Worm (Caenorhabditis elegans) whole organism, young adult: Measurements from ENCODE around the gene K09C4.2.
A peak's percentile ranks its signal among the peaks of the same experiment; 100 is the strongest.

ENCODE experiments used
- B0019.2 ChIP-seq: fragments of 200-800 bp; sonication (Bioruptor generic); conservative IDR thresholded peaks from 2 replicates; pipeline ENCODE4 v1.3.6; 2022; ENCODE audit warnings: missing genetic modification reagents, missing genetic modification characterization, missing compliant biosample characterization
- B0261.1 ChIP-seq: sonication (generic microtip); optimal IDR thresholded peaks from 2 replicates; lab custom pipeline; 2016; ENCODE audit warnings: mild to moderate bottlenecking, missing genetic modification characterization, moderate library complexity, missing compliant biosample characterization
- B0336.3 ChIP-seq: fragments of 200-800 bp; sonication (Bioruptor generic); IDR thresholded peaks from 2 replicates; pipeline ENCODE4 v1.3.6; 2022; ENCODE audit warnings: missing genetic modification characterization, missing compliant biosample characterization
- C17E4.6 ChIP-seq: fragments of 200-800 bp; sonication (Bioruptor generic); IDR thresholded peaks from 2 replicates; pipeline ENCODE4 v1.3.6; 2022; ENCODE audit warnings: missing genetic modification reagents, missing genetic modification characterization, missing compliant biosample characterization
- F23B12.7 ChIP-seq: sonication (generic microtip); optimal IDR thresholded peaks from 2 replicates; lab custom pipeline; 2017; ENCODE audit warnings: missing genetic modification characterization, mild to moderate bottlenecking, missing compliant biosample characterization, antibody characterized with exemption, moderate library complexity; ENCODE audit not compliant: insufficient read depth
- F37B4.10 ChIP-seq: fragments of 200-800 bp; sonication (Bioruptor generic); IDR thresholded peaks from 2 replicates; pipeline ENCODE4 v1.3.6; 2022; ENCODE audit warnings: missing genetic modification characterization, missing compliant biosample characterization
- F52B5.7 ChIP-seq: sonication (generic microtip); optimal IDR thresholded peaks from 2 replicates; lab custom pipeline; 2016; ENCODE audit warnings: mild to moderate bottlenecking, missing genetic modification characterization, missing compliant biosample characterization
- K11D2.4 ChIP-seq: fragments of 200-800 bp; sonication (Bioruptor generic); IDR thresholded peaks from 2 replicates; pipeline ENCODE4 v1.3.6; 2022; ENCODE audit warnings: missing genetic modification reagents, missing genetic modification characterization, missing compliant biosample characterization
- K12H6.12 ChIP-seq: fragments of 200-800 bp; sonication (Bioruptor generic); optimal IDR thresholded peaks from 2 replicates; lab custom pipeline; 2018; ENCODE audit warnings: mild to moderate bottlenecking, missing genetic modification characterization, missing compliant biosample characterization
- T07F8.4 ChIP-seq: sonication (generic microtip); optimal IDR thresholded peaks from 2 replicates; lab custom pipeline; 2016; ENCODE audit warnings: mild to moderate bottlenecking, missing genetic modification characterization, moderate library complexity, missing compliant biosample characterization
- Y67H2A.10 ChIP-seq: fragments of 200-800 bp; sonication (Bioruptor generic); conservative IDR thresholded peaks from 2 replicates; pipeline ENCODE4 v1.3.6; 2022; ENCODE audit warnings: missing genetic modification reagents, missing genetic modification characterization, missing compliant biosample characterization
- Y79H2A.3 ChIP-seq: fragments of 200-800 bp; sonication (Bioruptor generic); conservative IDR thresholded peaks from 2 replicates; pipeline ENCODE4 v1.3.6; 2022; ENCODE audit warnings: missing genetic modification reagents, missing genetic modification characterization, missing compliant biosample characterization
- ZK185.1 ChIP-seq: sonication (generic microtip); optimal IDR thresholded peaks from 2 replicates; lab custom pipeline; 2016; ENCODE audit warnings: mild to moderate bottlenecking, missing genetic modification characterization, missing compliant biosample characterization; ENCODE audit not compliant: poor library complexity, severe bottlenecking
- akir-1 ChIP-seq: fragments of 200-800 bp; sonication (Bioruptor generic); optimal IDR thresholded peaks from 2 replicates; lab custom pipeline; 2018; ENCODE audit warnings: mild to moderate bottlenecking, missing genetic modification characterization, moderate library complexity, missing compliant biosample characterization
- atf-7 ChIP-seq: sonication (generic microtip); optimal IDR thresholded peaks from 2 replicates; lab custom pipeline; 2017; ENCODE audit warnings: mild to moderate bottlenecking, missing genetic modification characterization, missing compliant biosample characterization
- attf-5 ChIP-seq: fragments of 200-800 bp; sonication (Bioruptor generic); optimal IDR thresholded peaks from 2 replicates; lab custom pipeline; 2018; ENCODE audit warnings: mild to moderate bottlenecking, missing genetic modification characterization, missing compliant biosample characterization
- bed-2 ChIP-seq: fragments of 200-800 bp; sonication (Bioruptor generic); IDR thresholded peaks from 2 replicates; pipeline ENCODE4 v1.3.6; 2022; ENCODE audit warnings: missing genetic modification reagents, missing genetic modification characterization, missing compliant biosample characterization
- ceh-27 ChIP-seq: fragments of 200-800 bp; sonication (Bioruptor generic); optimal IDR thresholded peaks from 2 replicates; lab custom pipeline; 2018; ENCODE audit warnings: mild to moderate bottlenecking, missing genetic modification characterization, moderate library complexity, missing compliant biosample characterization
- ceh-91 ChIP-seq: fragments of 200-800 bp; sonication (Bioruptor generic); IDR thresholded peaks from 2 replicates; pipeline ENCODE4 v1.3.6; 2022; ENCODE audit warnings: missing genetic modification reagents, missing genetic modification characterization, missing compliant biosample characterization
- dox-1 ChIP-seq: fragments of 200-800 bp; sonication (Bioruptor generic); IDR thresholded peaks from 2 replicates; pipeline ENCODE4 v1.3.6; 2022; ENCODE audit warnings: missing genetic modification reagents, missing genetic modification characterization, missing compliant biosample characterization
- dpl-1 ChIP-seq: fragments of 150-350 bp; optimal IDR thresholded peaks from 2 replicates; lab custom pipeline; 2014; ENCODE audit warnings: missing biosample characterization, missing genetic modification reagents, missing genetic modification characterization
- egrh-3 ChIP-seq: fragments of 200-800 bp; sonication (Bioruptor generic); IDR thresholded peaks from 2 replicates; pipeline ENCODE4 v1.3.6; 2022; ENCODE audit warnings: missing genetic modification reagents, missing genetic modification characterization, missing compliant biosample characterization
- hlh-26 ChIP-seq: fragments of 200-800 bp; sonication (Bioruptor generic); conservative IDR thresholded peaks from 2 replicates; pipeline ENCODE4 v1.3.6; 2022; ENCODE audit warnings: missing genetic modification reagents, missing genetic modification characterization, missing compliant biosample characterization
- hmg-1.2 ChIP-seq: fragments of 200-800 bp; sonication (Bioruptor generic); IDR thresholded peaks from 2 replicates; pipeline ENCODE4 v1.3.6; 2022; ENCODE audit warnings: missing genetic modification reagents, missing genetic modification characterization, missing compliant biosample characterization
- hrde-1 ChIP-seq: sonication (generic microtip); optimal IDR thresholded peaks from 2 replicates; lab custom pipeline; 2016; ENCODE audit warnings: missing genetic modification characterization, mild to moderate bottlenecking, missing compliant biosample characterization, moderate library complexity, missing genotype, missing genetic modification reagents, borderline replicate concordance
- lag-1 ChIP-seq: fragments of 200-800 bp; sonication (Bioruptor generic); IDR thresholded peaks from 2 replicates; pipeline ENCODE4 v1.3.6; 2022; ENCODE audit warnings: missing genetic modification reagents, missing genetic modification characterization, missing compliant biosample characterization
- let-607 ChIP-seq, 2 experiments: fragments of 200-800 bp in 1 of 2; sonication (Bioruptor generic) in 1 of 2; sonication (generic microtip) in 1 of 2; optimal IDR thresholded peaks; 2 replicates each; lab custom pipeline; 2016 to 2018; ENCODE audit warnings: mild to moderate bottlenecking in 2 of 2, missing compliant biosample characterization in 2 of 2, missing genetic modification characterization in 2 of 2, moderate library complexity in 2 of 2, missing genotype in 1 of 2
- lin-26 ChIP-seq: fragments of 200-800 bp; sonication (Bioruptor generic); IDR thresholded peaks from 2 replicates; pipeline ENCODE4 v1.3.6; 2022; ENCODE audit warnings: missing genetic modification reagents, missing genetic modification characterization, missing compliant biosample characterization
- lsy-27 ChIP-seq: sonication (generic microtip); optimal IDR thresholded peaks from 2 replicates; lab custom pipeline; 2017; ENCODE audit warnings: missing genetic modification characterization, mild to moderate bottlenecking, missing compliant biosample characterization, antibody characterized with exemption, missing genotype, borderline replicate concordance; ENCODE audit not compliant: insufficient read depth
- madf-6 ChIP-seq: fragments of 200-800 bp; sonication (Bioruptor generic); IDR thresholded peaks from 2 replicates; pipeline ENCODE4 v1.3.6; 2022; ENCODE audit warnings: missing genetic modification reagents, missing genetic modification characterization, missing compliant biosample characterization
- mes-4 ChIP-seq: sonication (generic microtip); optimal IDR thresholded peaks from 2 replicates; lab custom pipeline; 2016; ENCODE audit warnings: missing genotype, missing genetic modification characterization, missing compliant biosample characterization
- nfya-2 ChIP-seq: fragments of 200-800 bp; sonication (Bioruptor generic); IDR thresholded peaks from 2 replicates; pipeline ENCODE4 v1.3.6; 2022; ENCODE audit warnings: missing genetic modification reagents, missing genetic modification characterization, missing compliant biosample characterization
- nfyb-1 ChIP-seq: fragments of 200-800 bp; sonication (Bioruptor generic); IDR thresholded peaks from 2 replicates; pipeline ENCODE4 v1.3.6; 2022; ENCODE audit warnings: missing genetic modification reagents, missing genetic modification characterization, missing compliant biosample characterization
- nhr-80 ChIP-seq: sonication (generic microtip); optimal IDR thresholded peaks from 2 replicates; lab custom pipeline; 2016; ENCODE audit warnings: missing genetic modification characterization, missing compliant biosample characterization
- pbrm-1 ChIP-seq: fragments of 200-800 bp; sonication (Bioruptor generic); IDR thresholded peaks from 2 replicates; pipeline ENCODE4 v1.3.6; 2022; ENCODE audit warnings: missing genetic modification reagents, missing genetic modification characterization, missing compliant biosample characterization
- rpc-1 ChIP-seq, 2 experiments: fragments of 150-350 bp in 1 of 2; sonication (generic microtip) in 1 of 2; optimal IDR thresholded peaks; 2 replicates each; lab custom pipeline; 2014 to 2018; ENCODE audit warnings: missing biosample characterization in 1 of 2, missing genetic modification characterization in 1 of 2, missing genetic modification reagents in 1 of 2, missing genotype in 1 of 2
- sdz-38 ChIP-seq: sonication (generic microtip); optimal IDR thresholded peaks from 2 replicates; lab custom pipeline; 2016; ENCODE audit warnings: missing genotype, missing genetic modification characterization, missing compliant biosample characterization
- sea-2 ChIP-seq: fragments of 200-800 bp; sonication (Bioruptor generic); IDR thresholded peaks from 2 replicates; pipeline ENCODE4 v1.3.6; 2022; ENCODE audit warnings: missing genetic modification characterization, missing compliant biosample characterization
- somi-1 ChIP-seq: fragments of 200-800 bp; sonication (Bioruptor generic); optimal IDR thresholded peaks from 2 replicates; lab custom pipeline; 2018; ENCODE audit warnings: mild to moderate bottlenecking, missing genetic modification characterization, missing compliant biosample characterization
- tlf-1 ChIP-seq: fragments of 200-800 bp; sonication (Bioruptor generic); optimal IDR thresholded peaks from 2 replicates; lab custom pipeline; 2018; ENCODE audit warnings: mild to moderate bottlenecking, missing genetic modification characterization, missing compliant biosample characterization
- unc-62 ChIP-seq: fragments of 150-350 bp; optimal IDR thresholded peaks from 2 replicates; lab custom pipeline; 2014; ENCODE audit warnings: missing biosample characterization, missing genetic modification reagents, missing genetic modification characterization
- zfh-2 ChIP-seq: fragments of 200-800 bp; sonication (Bioruptor generic); conservative IDR thresholded peaks from 2 replicates; pipeline ENCODE4 v1.3.6; 2022; ENCODE audit warnings: missing genetic modification reagents, missing genetic modification characterization, missing compliant biosample characterization
- ztf-22 ChIP-seq: fragments of 200-800 bp; sonication (Bioruptor generic); optimal IDR thresholded peaks from 2 replicates; lab custom pipeline; 2018; ENCODE audit warnings: mild to moderate bottlenecking, missing genetic modification characterization, moderate library complexity, missing compliant biosample characterization
- ztf-6 ChIP-seq: fragments of 200-800 bp; sonication (Bioruptor generic); IDR thresholded peaks from 2 replicates; pipeline ENCODE4 v1.3.6; 2022; ENCODE audit warnings: missing genetic modification reagents, missing genetic modification characterization, missing compliant biosample characterization

The K09C4.2 gene

DNA sequence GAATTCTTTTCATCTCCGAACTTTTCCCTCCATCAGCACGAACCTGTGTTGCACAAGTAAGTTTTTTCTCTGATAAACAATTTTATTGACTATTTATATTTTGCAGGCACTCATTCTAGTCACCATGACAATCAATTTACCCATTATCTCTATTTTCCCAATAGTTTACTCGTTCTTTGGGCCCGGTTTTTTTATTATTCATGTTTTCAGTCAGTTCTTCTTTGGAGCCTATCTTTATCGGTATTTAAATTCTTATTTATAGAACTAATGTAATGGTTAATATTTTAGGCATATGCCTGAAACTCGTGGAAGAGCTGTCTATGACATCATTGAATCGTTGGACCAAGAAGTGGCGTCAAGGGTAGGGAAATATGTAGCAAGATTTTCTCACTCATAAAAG, 11.3 kb upstream of the K09C4.2 start:
- TF ChIP-seq nhr-80 (tag; lab: Kevin White, UChicago): no peak
- TF ChIP-seq Y79H2A.3 (GFP tag; lab: Robert Waterston, UW): no peak
- TF ChIP-seq F37B4.10: no peak
- no peak for TF ChIP-seq F52B5.7 (tag; lab: Kevin White, UChicago)
- TF ChIP-seq atf-7 (tag; lab: Kevin White, UChicago): no peak
- TF ChIP-seq ceh-91 (GFP tag; lab: Robert Waterston, UW): no peak
- TF ChIP-seq nfya-2 (GFP tag; lab: Robert Waterston, UW): no peak
- no peak for TF ChIP-seq rpc-1 (optimal IDR thresholded peaks at IDR 0.05; lab: Kevin White, UChicago)
- TF ChIP-seq rpc-1 (tag; optimal IDR thresholded peaks at IDR 0.05; lab: Kevin White, UChicago): no peak
- TF ChIP-seq K11D2.4 (GFP tag; lab: Robert Waterston, UW): no peak
- TF ChIP-seq Y67H2A.10: no peak
- TF ChIP-seq attf-5 (GFP tag; lab: Kevin White, UChicago): no peak
- TF ChIP-seq somi-1 (GFP tag; lab: Kevin White, UChicago): no peak
- TF ChIP-seq let-607 (tag; optimal IDR thresholded peaks at IDR 0.05; lab: Kevin White, UChicago): no peak

DNA sequence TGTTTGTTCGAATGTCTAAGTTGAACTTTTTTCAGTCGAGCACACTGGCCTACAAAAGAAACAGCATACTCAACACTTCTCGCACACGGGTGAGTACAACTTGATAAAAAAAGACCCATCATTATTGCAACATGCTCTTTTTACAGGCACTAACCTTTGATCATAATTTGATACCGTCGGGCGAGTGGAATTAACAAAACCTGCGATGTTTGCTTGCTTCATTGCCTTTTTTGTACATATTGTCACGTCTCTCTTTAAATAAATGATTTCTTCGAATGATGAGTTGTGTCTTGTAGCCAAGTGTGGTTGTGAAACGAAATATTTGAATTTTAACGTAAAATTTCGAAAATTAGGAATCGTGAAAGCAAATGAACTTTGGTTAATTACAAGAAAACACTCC, 10.8 kb upstream of the K09C4.2 start:
- TF ChIP-seq nhr-80 (tag; lab: Kevin White, UChicago) (peak; percentile 72), B0261.1 (no peak)

DNA sequence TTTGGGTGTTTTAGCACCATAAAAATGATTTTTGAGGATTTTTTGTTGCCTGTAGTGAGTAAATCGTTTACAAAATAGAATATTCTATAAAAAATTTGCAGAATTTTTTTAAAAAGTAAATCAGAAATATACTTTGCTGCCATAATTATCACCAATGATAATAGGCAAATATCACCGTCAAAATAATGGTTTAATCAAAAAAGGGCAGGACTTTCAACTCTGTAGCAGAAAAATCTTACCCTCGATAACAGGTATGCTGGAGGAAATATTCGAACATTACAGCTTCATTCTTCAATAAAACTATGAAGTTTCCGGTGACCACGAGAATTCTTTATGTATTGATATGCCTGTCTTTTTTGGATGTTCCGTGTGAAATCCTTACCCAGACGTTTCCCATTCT, 7.1 kb upstream of the K09C4.2 start, which contains the start of gene K09C4.4:
K09C4.4 (plus strand) TSS at position 301 of the 400 bp plus-strand sequence.
- TF ChIP-seq unc-62 (no peak), tlf-1 (GFP tag; lab: Kevin White, UChicago) (no peak), K12H6.12 (no peak), sdz-38 (tag; lab: Kevin White, UChicago) (no peak), hlh-26 (GFP tag; lab: Robert Waterston, UW) (no peak), ztf-22 (GFP tag; lab: Kevin White, UChicago) (no peak), lsy-27 (tag; lab: Kevin White, UChicago) (no peak), pbrm-1 (GFP tag; lab: Robert Waterston, UW) (no peak), bed-2 (no peak), K11D2.4 (GFP tag; lab: Robert Waterston, UW) (no peak), ceh-27 (GFP tag; lab: Kevin White, UChicago) (no peak), B0019.2 (GFP tag; lab: Robert Waterston, UW) (no peak), madf-6 (GFP tag; lab: Robert Waterston, UW) (no peak), C17E4.6 (GFP tag; lab: Robert Waterston, UW) (no peak), mes-4 (tag; lab: Kevin White, UChicago) (no peak)

DNA sequence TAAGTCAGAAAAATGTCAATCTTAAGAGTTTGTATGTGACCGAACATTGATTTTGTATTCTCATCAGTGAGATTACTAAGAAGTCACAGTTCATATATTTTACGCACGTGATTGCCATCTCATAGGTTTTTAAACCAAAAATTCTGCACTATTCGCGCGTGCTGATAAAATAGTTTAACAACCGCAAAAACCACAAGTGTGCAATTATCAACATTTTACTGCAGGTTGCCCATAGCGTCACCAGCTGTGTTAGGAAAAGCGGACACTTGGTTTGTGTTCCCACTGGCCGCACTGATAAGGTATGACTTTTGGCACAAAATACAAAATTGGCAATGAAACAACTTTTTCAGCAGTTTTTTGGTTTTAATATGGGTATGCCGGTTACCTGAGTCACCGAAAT, 6.1 kb upstream of the K09C4.2 start:
- no peak for TF ChIP-seq hrde-1 (tag; lab: Kevin White, UChicago)
- no peak for TF ChIP-seq akir-1
- peak; percentile 70; the same call in 1 of the 2 replicates for TF ChIP-seq B0336.3 (GFP tag; lab: Robert Waterston, UW)
- no peak for TF ChIP-seq F23B12.7 (tag; lab: Kevin White, UChicago)
- no peak for TF ChIP-seq zfh-2 (GFP tag; lab: Robert Waterston, UW)
- TF ChIP-seq dox-1: no peak
- TF ChIP-seq ztf-22 (GFP tag; lab: Kevin White, UChicago): peak; percentile 88
- TF ChIP-seq sea-2 (GFP tag; lab: Robert Waterston, UW): no peak
- 0 out of 2 replicates have a peak, but pooled peaks have one; percentile 59 for TF ChIP-seq nfyb-1 (GFP tag; lab: Robert Waterston, UW)
- TF ChIP-seq attf-5 (GFP tag; lab: Kevin White, UChicago): no peak
- no peak for TF ChIP-seq dpl-1 (GFP tag; lab: Kevin White, UChicago)
- no peak for TF ChIP-seq T07F8.4 (tag; lab: Kevin White, UChicago)
- no peak for TF ChIP-seq ztf-6 (GFP tag; lab: Robert Waterston, UW)
- no peak for TF ChIP-seq lag-1 (GFP tag; lab: Robert Waterston, UW)
- no peak for TF ChIP-seq lin-26 (GFP tag; lab: Robert Waterston, UW)
- no peak for TF ChIP-seq hmg-1.2 (GFP tag; lab: Robert Waterston, UW)
- no peak for TF ChIP-seq ZK185.1
- no peak for TF ChIP-seq egrh-3 (GFP tag; lab: Robert Waterston, UW)
